Worm (Caenorhabditis elegans): ENCODE results near the gene T13C2.7.

ce11 chrII:6742614-6743013 lies 36.6 kb upstream of the T13C2.7 start, which contains the start of gene F41G3.6:
- TF ChIP-seq lin-32 (GFP tag; optimal IDR thresholded peaks at IDR 0.05) (no peak), nhr-237 (tag; optimal IDR thresholded peaks at IDR 0.05) (no peak), ztf-11 (tag; optimal IDR thresholded peaks at IDR 0.05) (no peak), lsy-2 (tag; optimal IDR thresholded peaks at IDR 0.05) (no peak), zip-8 (tag; optimal IDR thresholded peaks at IDR 0.05) (no peak), drap-1 (GFP tag; optimal IDR thresholded peaks at IDR 0.05) (no peak), mep-1 (tag; optimal IDR thresholded peaks at IDR 0.05) (no peak), bed-3 (GFP tag; optimal IDR thresholded peaks at IDR 0.05) (no peak), tbx-8 (GFP tag; optimal IDR thresholded peaks at IDR 0.05) (no peak), nhr-28 (tag; optimal IDR thresholded peaks at IDR 0.05) (no peak), blmp-1 (tag; optimal IDR thresholded peaks at IDR 0.05) (no peak), nhr-12 (tag; optimal IDR thresholded peaks at IDR 0.05) (no peak), ces-1 (GFP tag; optimal IDR thresholded peaks at IDR 0.05) (no peak)

All from whole organism, mixed stage, embryonic.